Worm (Caenorhabditis elegans) whole organism, early embryonic: Measurements from ENCODE around the gene srz-94.

Source experiments
- B0310.2 ChIP-seq: sonication (generic microtip); optimal IDR thresholded peaks from 2 replicates; lab custom pipeline; 2016; ENCODE audit warnings: mild to moderate bottlenecking, missing genetic modification characterization, missing compliant biosample characterization
- F13C5.2 ChIP-seq: sonication (generic microtip); optimal IDR thresholded peaks from 2 replicates; lab custom pipeline; 2017; ENCODE audit warnings: mild to moderate bottlenecking, missing genetic modification characterization, inconsistent platforms, missing compliant biosample characterization
- aly-1 ChIP-seq: sonication (generic microtip); optimal IDR thresholded peaks from 2 replicates; lab custom pipeline; 2016; ENCODE audit warnings: missing genetic modification characterization, missing compliant biosample characterization
- ama-1 ChIP-seq: fragments of 150-350 bp; optimal IDR thresholded peaks from 2 replicates; lab custom pipeline; 2014
- ceh-13 ChIP-seq: fragments of 200-800 bp; sonication (Bioruptor generic); optimal IDR thresholded peaks from 2 replicates; lab custom pipeline; 2018; ENCODE audit warnings: mild to moderate bottlenecking, missing genetic modification characterization, missing compliant biosample characterization
- ceh-36 ChIP-seq: sonication (generic microtip); optimal IDR thresholded peaks from 2 replicates; lab custom pipeline; 2016; ENCODE audit warnings: missing genetic modification characterization, inconsistent platforms, missing compliant biosample characterization
- ets-7 ChIP-seq: sonication (generic microtip); optimal IDR thresholded peaks from 2 replicates; lab custom pipeline; 2016; ENCODE audit warnings: missing genotype, missing genetic modification characterization, missing compliant biosample characterization
- flt-1 ChIP-seq: fragments of 200-800 bp; sonication (Bioruptor generic); IDR thresholded peaks from 2 replicates; pipeline ENCODE4 v1.3.6; 2022; ENCODE audit warnings: missing genetic modification characterization, missing compliant biosample characterization
- hmbx-1 ChIP-seq: sonication (generic microtip); optimal IDR thresholded peaks from 2 replicates; lab custom pipeline; 2016; ENCODE audit warnings: mild to moderate bottlenecking, missing genetic modification characterization, missing compliant biosample characterization
- hmg-4 ChIP-seq: fragments of 200-800 bp; sonication (Bioruptor generic); optimal IDR thresholded peaks from 2 replicates; lab custom pipeline; 2018; ENCODE audit warnings: mild to moderate bottlenecking, missing genetic modification characterization, missing compliant biosample characterization
- hnd-1 ChIP-seq: sonication (generic microtip); optimal IDR thresholded peaks from 2 replicates; lab custom pipeline; 2016; ENCODE audit warnings: missing genetic modification characterization, missing compliant biosample characterization
- pes-1 ChIP-seq: fragments of 200-800 bp; sonication (Bioruptor generic); IDR thresholded peaks from 2 replicates; pipeline ENCODE4 v1.3.6; 2022; ENCODE audit warnings: missing genetic modification reagents, missing genetic modification characterization, missing compliant biosample characterization
- scrt-1 ChIP-seq: fragments of 200-800 bp; sonication (Bioruptor generic); IDR thresholded peaks from 2 replicates; pipeline ENCODE4 v1.3.6; 2022; ENCODE audit warnings: missing genetic modification characterization, missing compliant biosample characterization
- sea-1 ChIP-seq: fragments of 200-800 bp; sonication (Bioruptor generic); conservative IDR thresholded peaks from 2 replicates; pipeline ENCODE4 v1.3.6; 2022; ENCODE audit warnings: missing genetic modification characterization, missing compliant biosample characterization
- tbx-11 ChIP-seq: fragments of 200-800 bp; sonication (Bioruptor generic); IDR thresholded peaks from 2 replicates; pipeline ENCODE4 v1.3.6; 2022; ENCODE audit warnings: missing genetic modification characterization, missing compliant biosample characterization
- tbx-37 ChIP-seq: fragments of 200-800 bp; sonication (Bioruptor generic); conservative IDR thresholded peaks from 2 replicates; pipeline ENCODE4 v1.3.6; 2022; ENCODE audit warnings: missing genetic modification reagents, missing genetic modification characterization, missing compliant biosample characterization
- tra-4 ChIP-seq: sonication (generic microtip); optimal IDR thresholded peaks from 2 replicates; lab custom pipeline; 2017; ENCODE audit warnings: missing genetic modification characterization, missing compliant biosample characterization

srz-94 gene

ce11 chrV:17001167-17001566, 34.6 kb downstream of the srz-94 start, which contains the start of gene sri-9:
Gene sri-9, plus strand, starts transcription at chrV:17001467.
- TF ChIP-seq ama-1 (lab: Kevin White, UChicago) (no peak), aly-1 (tag; lab: Kevin White, UChicago) (no peak), hnd-1 (tag; lab: Kevin White, UChicago) (no peak)

- no peak for TF ChIP-seq F13C5.2
- no peak for TF ChIP-seq tbx-37 (GFP tag; lab: Robert Waterston, UW)
- TF ChIP-seq flt-1 (GFP tag; lab: Robert Waterston, UW), result no peak
Observed at ce11 chrV:17000635-17001034, 35.1 kb downstream of the srz-94 start.

- TF ChIP-seq F13C5.2, result no peak
- TF ChIP-seq ama-1 (lab: Kevin White, UChicago), result no peak
- TF ChIP-seq hmbx-1 (tag; lab: Kevin White, UChicago), result no peak
- no peak for TF ChIP-seq tra-4 (tag; lab: Kevin White, UChicago)
- TF ChIP-seq hmg-4 (GFP tag; lab: Kevin White, UChicago), result no peak
- no peak for TF ChIP-seq flt-1 (GFP tag; lab: Robert Waterston, UW)
- no peak for TF ChIP-seq ets-7 (tag; lab: Kevin White, UChicago)
- TF ChIP-seq tbx-11 (GFP tag; lab: Robert Waterston, UW), result no peak
- no peak for TF ChIP-seq pes-1 (GFP tag; lab: Robert Waterston, UW)
- TF ChIP-seq aly-1 (tag; lab: Kevin White, UChicago), result no peak
- TF ChIP-seq ceh-13 (GFP tag; lab: Kevin White, UChicago), result no peak
- no peak for TF ChIP-seq tbx-37 (GFP tag; lab: Robert Waterston, UW)
- TF ChIP-seq B0310.2 (tag; lab: Kevin White, UChicago), result no peak
- no peak for TF ChIP-seq hnd-1 (tag; lab: Kevin White, UChicago)
- no peak for TF ChIP-seq ceh-36
- no peak for TF ChIP-seq sea-1
- no peak for TF ChIP-seq scrt-1 (GFP tag; lab: Robert Waterston, UW)
Observed at ce11 chrV:17000204-17000603, 35.5 kb downstream of the srz-94 start, which contains the start of gene str-217. Gene str-217, minus strand, starts transcription at chrV:17000304.

- TF ChIP-seq tra-4 (tag; lab: Kevin White, UChicago) (no peak), aly-1 (tag; lab: Kevin White, UChicago) (no peak), flt-1 (GFP tag; lab: Robert Waterston, UW) (no peak), hmbx-1 (tag; lab: Kevin White, UChicago) (no peak), ceh-36 (no peak), B0310.2 (tag; lab: Kevin White, UChicago) (no peak), hmg-4 (GFP tag; lab: Kevin White, UChicago) (no peak), tbx-37 (GFP tag; lab: Robert Waterston, UW) (no peak), pes-1 (GFP tag; lab: Robert Waterston, UW) (no peak), F13C5.2 (no peak), sea-1 (no peak), tbx-11 (GFP tag; lab: Robert Waterston, UW) (no peak)
Observed at ce11 chrV:16992383-16992782, 43.4 kb downstream of the srz-94 start.

ce11 chrV:16991734-16992133, 44.0 kb downstream of the srz-94 start, which contains the start of gene srz-95:
Gene srz-95, plus strand, starts transcription at chrV:16992034.
- no peak for TF ChIP-seq pes-1 (GFP tag; lab: Robert Waterston, UW)
- TF ChIP-seq F13C5.2, result no peak
- no peak for TF ChIP-seq tbx-11 (GFP tag; lab: Robert Waterston, UW)
- no peak for TF ChIP-seq B0310.2 (tag; lab: Kevin White, UChicago)
- TF ChIP-seq hmg-4 (GFP tag; lab: Kevin White, UChicago), result no peak
- TF ChIP-seq flt-1 (GFP tag; lab: Robert Waterston, UW), result no peak
- no peak for TF ChIP-seq ceh-36
- TF ChIP-seq ama-1 (lab: Kevin White, UChicago), result no peak
- no peak for TF ChIP-seq aly-1 (tag; lab: Kevin White, UChicago)

ce11 chrV:16988614-16989013, 47.1 kb downstream of the srz-94 start, which contains the start of gene Y102A5C.27:
Gene Y102A5C.27, minus strand, starts transcription at chrV:16988714.
- no peak for TF ChIP-seq hmbx-1 (tag; lab: Kevin White, UChicago)
- TF ChIP-seq pes-1 (GFP tag; lab: Robert Waterston, UW), result no peak
- TF ChIP-seq tbx-11 (GFP tag; lab: Robert Waterston, UW), result no peak
- no peak for TF ChIP-seq ama-1 (lab: Kevin White, UChicago)
- no peak for TF ChIP-seq scrt-1 (GFP tag; lab: Robert Waterston, UW)
- no peak for TF ChIP-seq hnd-1 (tag; lab: Kevin White, UChicago)
- TF ChIP-seq F13C5.2, result no peak
- TF ChIP-seq hmg-4 (GFP tag; lab: Kevin White, UChicago), result no peak
- no peak for TF ChIP-seq tbx-37 (GFP tag; lab: Robert Waterston, UW)
- TF ChIP-seq aly-1 (tag; lab: Kevin White, UChicago), result no peak
- no peak for TF ChIP-seq ceh-36

- TF ChIP-seq ceh-13 (GFP tag; lab: Kevin White, UChicago) (no peak), ceh-36 (no peak), tbx-37 (GFP tag; lab: Robert Waterston, UW) (no peak), F13C5.2 (no peak), scrt-1 (GFP tag; lab: Robert Waterston, UW) (no peak), flt-1 (GFP tag; lab: Robert Waterston, UW) (no peak), sea-1 (no peak)
Observed at ce11 chrV:16987783-16988182, 48.0 kb downstream of the srz-94 start.

ce11 chrV:16987035-16987434, 48.7 kb downstream of the srz-94 start, which contains the start of gene Y102A5C.40:
Gene Y102A5C.40, minus strand, starts transcription at chrV:16987135.
- TF ChIP-seq aly-1 (tag; lab: Kevin White, UChicago) (no peak), ama-1 (lab: Kevin White, UChicago) (no peak), scrt-1 (GFP tag; lab: Robert Waterston, UW) (no peak)
